Worm (Caenorhabditis elegans): ENCODE data around the gene bed-1.

bed-1 gene

ce11 chrV:19142595-19142994 lies 17.9 kb upstream of the bed-1 start (continued):
- no peak for TF ChIP-seq F44E2.7 (GFP tag; IDR thresholded peaks at IDR 0.05)
- TF ChIP-seq hmg-1.1 (GFP tag; IDR thresholded peaks at IDR 0.05) = peak; percentile 60
- no peak; the same call in 1 of the 2 replicates for TF ChIP-seq egl-43 (GFP tag; IDR thresholded peaks at IDR 0.05)
- TF ChIP-seq ztf-7 (tag; optimal IDR thresholded peaks at IDR 0.05) = no peak

- no peak for TF ChIP-seq tag-97 (GFP tag; IDR thresholded peaks at IDR 0.05)
- TF ChIP-seq F10B5.3 (tag; optimal IDR thresholded peaks at IDR 0.05) = no peak
- TF ChIP-seq cey-2 (tag; optimal IDR thresholded peaks at IDR 0.05; ENCODE audit: borderline replicate concordance, insufficient read depth) = no peak
- TF ChIP-seq unc-130 (GFP tag; optimal IDR thresholded peaks at IDR 0.05) = no peak
- TF ChIP-seq hmg-1.1 (GFP tag; IDR thresholded peaks at IDR 0.05) = no peak
- TF ChIP-seq nhr-42 (GFP tag; IDR thresholded peaks at IDR 0.05) = no peak
- no peak for TF ChIP-seq unc-62 (GFP tag; optimal IDR thresholded peaks at IDR 0.05 in 1 of 2)
- no peak for TF ChIP-seq unc-62 (tag; optimal IDR thresholded peaks at IDR 0.05)
- no peak for TF ChIP-seq egl-43 (GFP tag; IDR thresholded peaks at IDR 0.05)
- TF ChIP-seq ceh-44 (GFP tag; IDR thresholded peaks at IDR 0.05) = no peak
- TF ChIP-seq dpl-1 (GFP tag; optimal IDR thresholded peaks at IDR 0.05) = no peak
These were observed 15.8 kb upstream of the bed-1 start, which contains the start of gene cpg-23 for ce11 chrV:19140495-19140894. TSS of gene cpg-23 (plus strand) at chrV:19140795.

- TF ChIP-seq F37D6.2 (tag; optimal IDR thresholded peaks at IDR 0.05) (no peak), aha-1 (tag) (peak; percentile 28), mdl-1 (tag; optimal IDR thresholded peaks at IDR 0.05) (no peak), spr-3 (GFP tag; optimal IDR thresholded peaks at IDR 0.05) (no peak)
These were observed 11.5 kb upstream of the bed-1 start, which contains the start of gene Y39B6A.9 for ce11 chrV:19136206-19136605. TSS of gene Y39B6A.9 (plus strand) at chrV:19136506.

- TF ChIP-seq nhr-41 (GFP tag; IDR thresholded peaks at IDR 0.05) = no peak
- no peak for TF ChIP-seq ZK546.5 (tag; optimal IDR thresholded peaks at IDR 0.05)
- TF ChIP-seq nhr-11 (tag; optimal IDR thresholded peaks at IDR 0.05) = no peak
These were observed 8.8 kb upstream of the bed-1 start, which contains the start of gene Y39B6A.10 for ce11 chrV:19133507-19133906. TSS of gene Y39B6A.10 (minus strand) at chrV:19133607.

- TF ChIP-seq F44E2.7 (GFP tag; IDR thresholded peaks at IDR 0.05) = 0 out of 2 replicates have a peak, but pooled peaks have one; percentile 12
- TF ChIP-seq nhr-42 (GFP tag; IDR thresholded peaks at IDR 0.05) = no peak
- TF ChIP-seq ceh-28 (tag; optimal IDR thresholded peaks at IDR 0.05) = peak; percentile 82
- TF ChIP-seq arid-1 (GFP tag; conservative IDR thresholded peaks at IDR 0.05) = no peak
These were observed 7.2 kb upstream of the bed-1 start for ce11 chrV:19131848-19132401.

- TF ChIP-seq ceh-28 (tag; optimal IDR thresholded peaks at IDR 0.05) = no peak
- TF ChIP-seq set-16 (GFP tag; IDR thresholded peaks at IDR 0.05) = peak; percentile 89
- no peak for TF ChIP-seq unc-62 (GFP tag; optimal IDR thresholded peaks at IDR 0.05 in 1 of 2)
- no peak for TF ChIP-seq unc-62 (tag; optimal IDR thresholded peaks at IDR 0.05)
- TF ChIP-seq dmd-8 (GFP tag; IDR thresholded peaks at IDR 0.05) = no peak
- TF ChIP-seq ZK337.2 (GFP tag; IDR thresholded peaks at IDR 0.05) = 0 out of 2 replicates have a peak, but pooled peaks have one; percentile 28
- no peak for TF ChIP-seq ceh-62 (tag; optimal IDR thresholded peaks at IDR 0.05)
- no peak for TF ChIP-seq nhr-25 (tag; optimal IDR thresholded peaks at IDR 0.05; ENCODE audit: borderline replicate concordance, insufficient read depth)
These were observed 4.9 kb upstream of the bed-1 start for ce11 chrV:19129497-19130212.

- TF ChIP-seq ceh-82 (tag; optimal IDR thresholded peaks at IDR 0.05) (no peak), aha-1 (tag) (peak; percentile 40), saeg-2 (GFP tag; IDR thresholded peaks at IDR 0.05) (no peak), arid-1 (GFP tag; conservative IDR thresholded peaks at IDR 0.05) (no peak)
These were observed 2.5 kb upstream of the bed-1 start, which contains the start of gene dyf-17 for ce11 chrV:19127225-19127624. TSS of gene dyf-17 (plus strand) at chrV:19127525.

Measured in whole organism, L4 larva.